Worm (Caenorhabditis elegans): ENCODE results near the gene ZK262.2.

DNA sequence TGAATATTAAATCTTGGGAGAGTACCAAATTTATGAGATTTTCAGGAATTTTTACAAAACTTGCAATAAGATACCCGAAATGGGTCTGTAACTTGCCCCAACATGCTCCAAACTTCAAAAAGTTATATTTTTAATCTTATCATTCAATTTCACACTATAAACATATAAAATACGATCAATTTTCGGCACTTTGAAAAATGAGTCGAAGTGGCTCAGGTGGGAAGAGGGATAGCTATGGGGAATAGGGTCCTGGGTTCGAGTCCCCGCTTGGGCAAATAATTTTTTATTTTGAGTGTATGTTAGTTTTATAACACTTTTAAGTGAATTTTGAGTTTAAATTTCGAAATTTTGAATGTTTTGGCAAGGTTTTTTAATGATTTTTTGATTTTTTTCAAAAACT is 41.8 kb downstream of the ZK262.2 start:
- TF ChIP-seq elt-2 (tag; optimal IDR thresholded peaks at IDR 0.05) (no peak), sox-2 (GFP tag; IDR thresholded peaks at IDR 0.05) (no peak), C38D4.7 (GFP tag; optimal IDR thresholded peaks at IDR 0.05) (no peak)
